Fruit fly (Drosophila melanogaster) S2 (cell line): Measurements from ENCODE around the gene Lcp65Ab1.

Experiments
- CG8478 ChIP-seq: fragments of >200 bp; optimal IDR thresholded peaks from 2 replicates; lab custom pipeline; 2018
- CTCF ChIP-seq, 2 experiments: fragments of >200 bp; optimal IDR thresholded peaks; 2 replicates each; lab custom pipeline; 2018

DNA sequence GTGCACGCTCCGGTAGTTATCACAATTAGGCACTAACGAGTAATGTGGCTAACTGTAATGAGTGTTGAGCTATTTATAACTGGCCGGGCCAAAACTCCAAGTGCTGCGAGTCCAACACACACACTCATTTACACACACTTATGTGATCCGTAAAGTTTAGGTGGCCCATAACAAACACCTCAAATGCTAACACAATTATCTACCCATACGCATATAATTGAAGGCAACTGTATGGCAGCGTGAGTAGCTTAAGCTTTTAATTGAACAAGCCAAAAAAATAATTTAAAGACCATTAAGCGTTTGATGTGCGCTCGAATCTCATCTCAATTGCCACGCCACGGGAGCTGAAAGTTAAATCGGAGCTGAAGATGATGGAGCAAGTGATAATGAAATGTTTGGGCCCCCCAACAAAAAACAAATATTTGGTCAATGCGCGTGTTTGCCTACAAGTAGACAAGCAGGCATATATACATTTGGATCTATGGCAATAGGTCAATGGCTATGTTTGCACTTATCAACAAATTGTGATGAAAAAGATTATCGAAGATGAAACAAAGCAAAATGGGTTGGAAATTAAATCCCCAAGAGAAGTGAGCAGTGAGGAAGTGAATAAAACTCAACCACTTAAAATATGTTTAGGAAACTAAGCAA is 9.3 kb upstream of the Lcp65Ab1 start, which contains the start of gene Cpr65Av:
- TF ChIP-seq CG8478 (lab: Kevin White, UChicago), result no peak
- TF ChIP-seq CTCF (optimal IDR thresholded peaks at IDR 0.05; lab: Kevin White, UChicago), result no peak
